Worm (Caenorhabditis elegans) whole organism, L2 larva: ENCODE results near the gene T16H12.3.
A peak's percentile ranks its signal among the peaks of the same experiment; 100 is the strongest.

ENCODE experiments used
- mdl-1 ChIP-seq, 2 experiments: fragments of 150-350 bp in 1 of 2; sonication (generic microtip) in 1 of 2; optimal IDR thresholded peaks; 2 replicates each; lab custom pipeline; 2017; ENCODE audit warnings: missing biosample characterization in 2 of 2, missing genetic modification characterization in 2 of 2
- nhr-11 ChIP-seq: fragments of 150-350 bp; optimal IDR thresholded peaks from 2 replicates; lab custom pipeline; 2014; ENCODE audit warnings: missing biosample characterization, missing genetic modification characterization
- nhr-12 ChIP-seq: fragments of 150-350 bp; optimal IDR thresholded peaks from 2 replicates; lab custom pipeline; 2014; ENCODE audit warnings: missing biosample characterization, missing genetic modification characterization
- skn-1 ChIP-seq: sonication (generic microtip); optimal IDR thresholded peaks from 2 replicates; lab custom pipeline; 2017; ENCODE audit warnings: missing biosample characterization, missing genetic modification characterization
- snpc-4 ChIP-seq: fragments of 150-350 bp; optimal IDR thresholded peaks from 2 replicates; lab custom pipeline; 2014; ENCODE audit warnings: missing biosample characterization, missing genetic modification characterization
- unc-39 ChIP-seq: fragments of 150-350 bp; optimal IDR thresholded peaks from 2 replicates; lab custom pipeline; 2014; ENCODE audit warnings: missing biosample characterization, missing genetic modification characterization
- zag-1 ChIP-seq: fragments of 150-350 bp; optimal IDR thresholded peaks from 2 replicates; lab custom pipeline; 2014; ENCODE audit warnings: missing biosample characterization, missing genetic modification characterization

- TF ChIP-seq snpc-4 (no peak), unc-39 (tag; lab: Kevin White, UChicago) (no peak), skn-1 (tag; lab: Kevin White, UChicago) (no peak), nhr-11 (tag; lab: Kevin White, UChicago) (no peak), zag-1 (peak; percentile 1), mdl-1 (tag; optimal IDR thresholded peaks at IDR 0.05; lab: Kevin White, UChicago) (no peak), nhr-12 (tag; lab: Kevin White, UChicago) (no peak)
Observed at ce11 chrIII:10123586-10124233, 40.6 kb upstream of the T16H12.3 start, which contains the start of gene ttll-4.
